Worm (Caenorhabditis elegans) whole organism, early embryonic: ENCODE results near the gene dylt-3.

Experiments
- B0310.2 ChIP-seq: sonication (generic microtip); optimal IDR thresholded peaks from 2 replicates; lab custom pipeline; 2016; ENCODE audit warnings: mild to moderate bottlenecking, missing genetic modification characterization, missing compliant biosample characterization
- F13C5.2 ChIP-seq: sonication (generic microtip); optimal IDR thresholded peaks from 2 replicates; lab custom pipeline; 2017; ENCODE audit warnings: mild to moderate bottlenecking, missing genetic modification characterization, inconsistent platforms, missing compliant biosample characterization
- aly-1 ChIP-seq: sonication (generic microtip); optimal IDR thresholded peaks from 2 replicates; lab custom pipeline; 2016; ENCODE audit warnings: missing genetic modification characterization, missing compliant biosample characterization
- ama-1 ChIP-seq: fragments of 150-350 bp; optimal IDR thresholded peaks from 2 replicates; lab custom pipeline; 2014
- flt-1 ChIP-seq: fragments of 200-800 bp; sonication (Bioruptor generic); IDR thresholded peaks from 2 replicates; pipeline ENCODE4 v1.3.6; 2022; ENCODE audit warnings: missing genetic modification characterization, missing compliant biosample characterization
- hmbx-1 ChIP-seq: sonication (generic microtip); optimal IDR thresholded peaks from 2 replicates; lab custom pipeline; 2016; ENCODE audit warnings: mild to moderate bottlenecking, missing genetic modification characterization, missing compliant biosample characterization
- hmg-4 ChIP-seq: fragments of 200-800 bp; sonication (Bioruptor generic); optimal IDR thresholded peaks from 2 replicates; lab custom pipeline; 2018; ENCODE audit warnings: mild to moderate bottlenecking, missing genetic modification characterization, missing compliant biosample characterization
- tbx-37 ChIP-seq: fragments of 200-800 bp; sonication (Bioruptor generic); conservative IDR thresholded peaks from 2 replicates; pipeline ENCODE4 v1.3.6; 2022; ENCODE audit warnings: missing genetic modification reagents, missing genetic modification characterization, missing compliant biosample characterization

- TF ChIP-seq flt-1 = no peak
- TF ChIP-seq tbx-37 (GFP tag; lab: Robert Waterston, UW) = no peak
- TF ChIP-seq hmg-4 (GFP tag; lab: Kevin White, UChicago) = no peak
- no peak for TF ChIP-seq ama-1
- TF ChIP-seq F13C5.2 = no peak
- TF ChIP-seq aly-1 (tag; lab: Kevin White, UChicago) = no peak
- TF ChIP-seq B0310.2 (tag; lab: Kevin White, UChicago) = no peak
- TF ChIP-seq hmbx-1 (tag; lab: Kevin White, UChicago) = no peak
These were observed 36.7 kb downstream of the dylt-3 start for ce11 chrII:8218266-8218665.
